Fruit fly (Drosophila melanogaster) whole organism, embryonic: ENCODE results near the gene shf.

Experiments used
- C15 ChIP-seq: fragments of 200-800 bp; sonication (Bioruptor generic); IDR thresholded peaks from 3 replicates; pipeline ENCODE4 v1.3.6; 2022; ENCODE audit warnings: missing biosample characterization, missing genetic modification characterization
- CG10565 ChIP-seq: fragments of 200-800 bp; sonication (Bioruptor generic); optimal IDR thresholded peaks from 3 replicates; lab custom pipeline; 2016; ENCODE audit warnings: missing biosample characterization, mild to moderate bottlenecking, missing genetic modification characterization
- CG11085 ChIP-seq: fragments of 200-800 bp; sonication (Bioruptor generic); IDR thresholded peaks from 2 replicates; pipeline ENCODE4 v1.3.6; 2022; ENCODE audit warnings: missing biosample characterization, missing genetic modification characterization
- CG11398 ChIP-seq: fragments of 200-800 bp; sonication (Bioruptor generic); optimal IDR thresholded peaks from 2 replicates; lab custom pipeline; 2016; ENCODE audit warnings: missing biosample characterization, missing genetic modification characterization
- CG12299 ChIP-seq: fragments of 200-800 bp; sonication (Bioruptor generic); optimal IDR thresholded peaks from 2 replicates; lab custom pipeline; 2018; ENCODE audit warnings: missing biosample characterization, mild to moderate bottlenecking, missing genetic modification characterization
- CG12391 ChIP-seq: fragments of 200-800 bp; sonication (Bioruptor generic); optimal IDR thresholded peaks from 3 replicates; lab custom pipeline; 2018; ENCODE audit warnings: missing biosample characterization, mild to moderate bottlenecking, missing genetic modification characterization, moderate library complexity
- CG13775 ChIP-seq: fragments of 200-800 bp; sonication (Bioruptor generic); optimal IDR thresholded peaks from 3 replicates; lab custom pipeline; 2017; ENCODE audit warnings: missing biosample characterization, mild to moderate bottlenecking, missing genetic modification characterization
- CG13894 ChIP-seq: fragments of 200-800 bp; sonication (Bioruptor generic); optimal IDR thresholded peaks from 3 replicates; lab custom pipeline; 2018; ENCODE audit warnings: missing biosample characterization, mild to moderate bottlenecking, missing genetic modification characterization, moderate library complexity
- CG15601 ChIP-seq: fragments of 200-800 bp; sonication (Bioruptor generic); optimal IDR thresholded peaks from 3 replicates; lab custom pipeline; 2019; ENCODE audit warnings: missing biosample characterization, mild to moderate bottlenecking, missing genetic modification characterization, moderate library complexity
- CG17361 ChIP-seq: fragments of 200-800 bp; sonication (Bioruptor generic); IDR thresholded peaks from 3 replicates; pipeline ENCODE4 v1.3.6; 2022; ENCODE audit warnings: missing biosample characterization, missing genetic modification characterization
- CG2889 ChIP-seq: fragments of 200-800 bp; sonication (Bioruptor generic); IDR thresholded peaks from 3 replicates; pipeline ENCODE4 v1.3.6; 2022; ENCODE audit warnings: missing biosample characterization, missing genetic modification characterization
- CG4360 ChIP-seq: fragments of 200-800 bp; sonication (Bioruptor generic); IDR thresholded peaks from 2 replicates; pipeline ENCODE4 v1.3.6; 2022; ENCODE audit warnings: missing biosample characterization, missing genetic modification characterization
- CG6272 ChIP-seq: fragments of 200-800 bp; sonication (Bioruptor generic); IDR thresholded peaks from 2 replicates; pipeline ENCODE4 v1.3.6; 2022; ENCODE audit warnings: missing biosample characterization, missing genetic modification characterization
- CG6683 ChIP-seq: fragments of 200-800 bp; sonication (Bioruptor generic); optimal IDR thresholded peaks from 2 replicates; lab custom pipeline; 2017; ENCODE audit warnings: missing biosample characterization, mild to moderate bottlenecking, missing genetic modification characterization, missing genetic modification reagents
- CG6813 ChIP-seq: fragments of 200-800 bp; sonication (Bioruptor generic); optimal IDR thresholded peaks from 2 replicates; lab custom pipeline; 2017; ENCODE audit warnings: missing biosample characterization, missing genetic modification characterization, mild to moderate bottlenecking, moderate library complexity, missing genetic modification reagents
- CkIIα-i1 ChIP-seq: fragments of 200-800 bp; sonication (Bioruptor generic); IDR thresholded peaks from 2 replicates; pipeline ENCODE4 v1.3.6; 2022; ENCODE audit warnings: missing biosample characterization, missing genetic modification characterization
- CrebB ChIP-seq: fragments of 200-800 bp; sonication (Bioruptor generic); optimal IDR thresholded peaks from 3 replicates; lab custom pipeline; 2018; ENCODE audit warnings: missing biosample characterization, mild to moderate bottlenecking, missing genetic modification characterization
- D ChIP-seq, 2 experiments: fragments of 200-800 bp in 1 of 2; fragments of >200 bp in 1 of 2; sonication (Bioruptor generic) in 1 of 2; optimal IDR thresholded peaks; 2 replicates in 1 of 2; 3 replicates in 1 of 2; lab custom pipeline; 2017; ENCODE audit warnings: mild to moderate bottlenecking in 1 of 2, missing biosample characterization in 1 of 2, missing genetic modification characterization in 1 of 2, missing genetic modification reagents in 1 of 2
- Dek ChIP-seq: fragments of 200-800 bp; sonication (Bioruptor generic); optimal IDR thresholded peaks from 3 replicates; lab custom pipeline; 2019; ENCODE audit warnings: missing biosample characterization, mild to moderate bottlenecking, missing genetic modification characterization, moderate library complexity
- Dfd ChIP-seq, 2 experiments: fragments of >200 bp; optimal IDR thresholded peaks; 2 replicates each; lab custom pipeline; 2017; ENCODE audit warnings: missing biosample characterization in 2 of 2, missing genetic modification characterization in 2 of 2
- H2.0 ChIP-seq: fragments of 200-800 bp; sonication (Bioruptor generic); IDR thresholded peaks from 2 replicates; pipeline ENCODE4 v1.3.6; 2022; ENCODE audit warnings: missing biosample characterization, missing genetic modification characterization
- Jarid2 ChIP-seq: fragments of 200-800 bp; sonication (Bioruptor generic); optimal IDR thresholded peaks from 3 replicates; lab custom pipeline; 2017; ENCODE audit warnings: mild to moderate bottlenecking, missing biosample characterization, missing genetic modification reagents, missing genetic modification characterization
- Nf-YC ChIP-seq: fragments of 200-800 bp; optimal IDR thresholded peaks from 3 replicates; lab custom pipeline; 2019; ENCODE audit warnings: missing biosample characterization, mild to moderate bottlenecking, missing genetic modification characterization, moderate library complexity
- Oli ChIP-seq: fragments of 200-800 bp; sonication (Bioruptor generic); optimal IDR thresholded peaks from 2 replicates; lab custom pipeline; 2018; ENCODE audit warnings: missing biosample characterization, mild to moderate bottlenecking, missing genetic modification characterization, moderate library complexity
- Pdp1 ChIP-seq, 2 experiments: fragments of 200-800 bp; sonication (Bioruptor generic); optimal IDR thresholded peaks; 3 replicates each; lab custom pipeline; 2016; ENCODE audit warnings: missing biosample characterization in 2 of 2, missing genetic modification characterization in 2 of 2, mild to moderate bottlenecking in 1 of 2, moderate library complexity in 1 of 2
- TFAM ChIP-seq: fragments of 200-800 bp; sonication (Bioruptor generic); optimal IDR thresholded peaks from 2 replicates; lab custom pipeline; 2017; ENCODE audit warnings: missing biosample characterization, missing genetic modification characterization, inconsistent platforms
- Taf1 ChIP-seq: fragments of 200-800 bp; sonication (Bioruptor generic); IDR thresholded peaks from 2 replicates; pipeline ENCODE4 v1.3.6; 2022; ENCODE audit warnings: missing biosample characterization, missing genetic modification characterization
- Trl ChIP-seq, 3 experiments: fragments of >200 bp in 2 of 3; fragments of 200-800 bp in 1 of 3; sonication (Bioruptor generic) in 1 of 3; optimal IDR thresholded peaks; 2 replicates in 1 of 3; 3 replicates in 2 of 3; lab custom pipeline; 2016 to 2017; ENCODE audit warnings: missing biosample characterization in 1 of 3, missing genetic modification characterization in 1 of 3
- Vsx1 ChIP-seq: fragments of 200-800 bp; sonication (Bioruptor generic); optimal IDR thresholded peaks from 2 replicates; lab custom pipeline; 2017; ENCODE audit warnings: missing biosample characterization, mild to moderate bottlenecking, missing genetic modification characterization, missing genetic modification reagents
- caup ChIP-seq: fragments of 200-800 bp; sonication (Bioruptor generic); optimal IDR thresholded peaks from 3 replicates; lab custom pipeline; 2017; ENCODE audit warnings: missing biosample characterization, mild to moderate bottlenecking, missing genetic modification characterization, moderate library complexity; ENCODE audit not compliant: severe bottlenecking
- chn ChIP-seq: fragments of 200-800 bp; sonication (Bioruptor generic); optimal IDR thresholded peaks from 2 replicates; lab custom pipeline; 2016; ENCODE audit warnings: missing biosample characterization, missing genetic modification characterization
- ftz-f1 ChIP-seq: fragments of 200-800 bp; sonication (Bioruptor generic); optimal IDR thresholded peaks from 2 replicates; lab custom pipeline; 2016; ENCODE audit warnings: missing biosample characterization, missing genetic modification characterization
- her ChIP-seq: fragments of 200-800 bp; sonication (Bioruptor generic); optimal IDR thresholded peaks from 2 replicates; lab custom pipeline; 2016; ENCODE audit warnings: missing biosample characterization, missing genetic modification characterization
- kah ChIP-seq: fragments of 200-800 bp; sonication (Bioruptor generic); optimal IDR thresholded peaks from 2 replicates; lab custom pipeline; 2018; ENCODE audit warnings: missing biosample characterization, mild to moderate bottlenecking, missing genetic modification characterization
- ken ChIP-seq: fragments of 200-800 bp; sonication (Bioruptor generic); IDR thresholded peaks from 3 replicates; pipeline ENCODE4 v1.3.6; 2022; ENCODE audit warnings: missing biosample characterization, missing genetic modification characterization
- klu ChIP-seq: fragments of 200-800 bp; sonication (Bioruptor generic); IDR thresholded peaks from 2 replicates; pipeline ENCODE4 v1.3.6; 2022; ENCODE audit warnings: missing biosample characterization, missing genetic modification characterization
- pros ChIP-seq: fragments of 200-800 bp; sonication (Bioruptor generic); optimal IDR thresholded peaks from 3 replicates; lab custom pipeline; 2019; ENCODE audit warnings: missing biosample characterization, mild to moderate bottlenecking, missing genetic modification characterization, moderate library complexity
- pum ChIP-seq: fragments of 200-800 bp; sonication (Bioruptor generic); optimal IDR thresholded peaks from 2 replicates; lab custom pipeline; 2016; ENCODE audit warnings: missing biosample characterization, missing genetic modification characterization
- ranshi ChIP-seq: fragments of 200-800 bp; sonication (Bioruptor generic); IDR thresholded peaks from 2 replicates; pipeline ENCODE4 v1.3.6; 2022; ENCODE audit warnings: missing biosample characterization, missing genetic modification characterization
- sc ChIP-seq, 3 experiments: fragments of >200 bp in 2 of 3; fragments of 200-800 bp in 1 of 3; sonication (Bioruptor generic) in 1 of 3; optimal IDR thresholded peaks; 2 replicates in 2 of 3; 3 replicates in 1 of 3; lab custom pipeline; 2017; ENCODE audit warnings: mild to moderate bottlenecking in 1 of 3, missing biosample characterization in 1 of 3, missing genetic modification characterization in 1 of 3, missing genetic modification reagents in 1 of 3
- scrt ChIP-seq: fragments of 200-800 bp; sonication (Bioruptor generic); optimal IDR thresholded peaks from 2 replicates; lab custom pipeline; 2018; ENCODE audit warnings: missing biosample characterization, mild to moderate bottlenecking, missing genetic modification characterization, moderate library complexity
- sima ChIP-seq: fragments of 200-800 bp; sonication (Bioruptor generic); optimal IDR thresholded peaks from 2 replicates; lab custom pipeline; 2016; ENCODE audit warnings: missing biosample characterization, missing genetic modification characterization
- sna ChIP-seq: fragments of 200-800 bp; sonication (Bioruptor generic); IDR thresholded peaks from 2 replicates; pipeline ENCODE4 v1.3.6; 2022; ENCODE audit warnings: missing biosample characterization, missing genetic modification characterization; ENCODE audit not compliant: partially characterized antibody
- tap ChIP-seq: fragments of 200-800 bp; optimal IDR thresholded peaks from 3 replicates; lab custom pipeline; 2019; ENCODE audit warnings: missing biosample characterization, mild to moderate bottlenecking, missing genetic modification characterization, moderate library complexity
- ttk ChIP-seq: fragments of 200-800 bp; sonication (Bioruptor generic); IDR thresholded peaks from 2 replicates; pipeline ENCODE4 v2.1.2; 2022; ENCODE audit warnings: missing biosample characterization, missing genetic modification characterization
- usp ChIP-seq: fragments of >200 bp; optimal IDR thresholded peaks from 2 replicates; lab custom pipeline; 2017; ENCODE audit warnings: missing biosample characterization, missing genetic modification characterization
- wek ChIP-seq: fragments of 200-800 bp; sonication (Bioruptor generic); optimal IDR thresholded peaks from 3 replicates; lab custom pipeline; 2018; ENCODE audit warnings: missing biosample characterization, mild to moderate bottlenecking, missing genetic modification characterization, moderate library complexity
- zfh1 ChIP-seq: fragments of 200-800 bp; sonication (Bioruptor generic); IDR thresholded peaks from 3 replicates; pipeline ENCODE4 v1.3.6; 2022; ENCODE audit warnings: missing biosample characterization, missing genetic modification characterization

Gene shf

DNA sequence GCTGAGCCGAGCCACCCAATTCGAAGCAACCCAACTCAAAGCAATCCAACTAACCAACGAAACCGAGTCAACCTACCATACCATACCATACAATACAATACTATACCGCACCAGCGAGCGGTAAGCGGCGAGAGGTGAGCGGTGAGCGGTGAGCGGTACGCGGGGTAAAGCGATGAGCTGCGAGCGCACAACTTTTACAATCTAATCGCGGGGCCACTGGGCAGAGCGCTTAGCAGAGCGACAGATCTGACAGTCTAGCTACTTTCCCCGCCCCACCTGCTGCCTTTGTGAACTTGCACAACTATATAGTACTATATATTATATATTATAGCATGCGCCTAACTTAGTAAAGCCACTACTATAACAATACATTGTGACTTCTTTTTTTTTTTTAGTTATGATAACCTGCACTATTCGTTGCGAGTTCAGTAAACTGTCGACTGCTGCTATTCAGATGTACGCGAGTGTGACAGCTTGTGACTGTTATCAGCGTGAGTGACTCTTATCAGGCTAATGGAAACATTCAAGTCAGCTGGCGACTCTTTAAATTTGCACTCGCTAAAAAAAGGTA is 21.4 kb upstream of the shf start (continued):
- TF ChIP-seq CG10565 (GFP tag; lab: Kevin White, UChicago) (no peak), Pdp1 (GFP tag; optimal IDR thresholded peaks at IDR 0.05; lab: Kevin White, UChicago) (peak in 1 of 2 experiments; percentile 8), scrt (GFP tag; lab: Kevin White, UChicago) (peak; percentile 40), CG12299 (tag; lab: Kevin White, UChicago) (no peak), CG12391 (tag; lab: Kevin White, UChicago) (peak; percentile 62), Taf1 (GFP tag; lab: Robert Waterston, UW) (no peak), usp (GFP tag; lab: Kevin White, UChicago) (no peak), chn (no peak), pum (GFP tag; lab: Kevin White, UChicago) (no peak), CG11085 (GFP tag; lab: Robert Waterston, UW) (no peak), klu (no peak), ranshi (GFP tag; lab: Robert Waterston, UW) (no peak), CG13894 (no peak), kah (no peak), CG17361 (GFP tag; lab: Robert Waterston, UW) (peak; percentile 55; the same call in 2 of the 3 replicates), Trl (optimal IDR thresholded peaks at IDR 0.05; lab: Kevin White, UChicago) (peak; percentile 22 to 53), Trl (GFP tag; optimal IDR thresholded peaks at IDR 0.05; lab: Kevin White, UChicago) (no peak), D (optimal IDR thresholded peaks at IDR 0.05; lab: Kevin White, UChicago) (no peak), D (GFP tag; optimal IDR thresholded peaks at IDR 0.05; lab: Kevin White, UChicago) (no peak), C15 (no peak), Nf-YC (tag; lab: Kevin White, UChicago) (peak; percentile 30), sna (GFP tag; lab: Robert Waterston, UW) (no peak), ftz-f1 (GFP tag; lab: Kevin White, UChicago) (peak; percentile 36), ken (0 out of 3 replicates have a peak, but pooled peaks have one; percentile 19), CG2889 (GFP tag; lab: Robert Waterston, UW) (no peak), Dfd (GFP tag; optimal IDR thresholded peaks at IDR 0.05; lab: Kevin White, UChicago) (no peak), sima (GFP tag; lab: Kevin White, UChicago) (no peak), CG13775 (GFP tag; lab: Kevin White, UChicago) (peak; percentile 17), wek (no peak), CkIIα-i1 (GFP tag; lab: Robert Waterston, UW) (no peak), zfh1 (GFP tag; lab: Robert Waterston, UW) (no peak), CG15601 (no peak), her (GFP tag; lab: Kevin White, UChicago) (no peak), Vsx1 (GFP tag; lab: Kevin White, UChicago) (peak; percentile 87), CG6272 (GFP tag; lab: Robert Waterston, UW) (no peak), CG6683 (GFP tag; lab: Kevin White, UChicago) (peak; percentile 24), TFAM (GFP tag; lab: Kevin White, UChicago) (no peak), CG6813 (GFP tag; lab: Kevin White, UChicago) (no peak), sc (optimal IDR thresholded peaks at IDR 0.05; lab: Kevin White, UChicago) (no peak), sc (GFP tag; optimal IDR thresholded peaks at IDR 0.05; lab: Kevin White, UChicago) (no peak), Oli (tag; lab: Kevin White, UChicago) (peak; percentile 46), Jarid2 (GFP tag; lab: Kevin White, UChicago) (no peak), Dek (tag; lab: Kevin White, UChicago) (peak; percentile 29), tap (no peak), CG11398 (GFP tag; lab: Kevin White, UChicago) (no peak), CrebB (tag; lab: Kevin White, UChicago) (no peak), H2.0 (no peak), pros (GFP tag; lab: Kevin White, UChicago) (no peak), CG4360 (GFP tag; lab: Robert Waterston, UW) (no peak), ttk (GFP tag; lab: Robert Waterston, UW) (no peak), caup (peak; percentile 7)
